Worm (Caenorhabditis elegans): ENCODE results near the gene lev-1.

- TF ChIP-seq egl-27 (tag; optimal IDR thresholded peaks at IDR 0.05), result no peak
- TF ChIP-seq nhr-41 (GFP tag; IDR thresholded peaks at IDR 0.05), result no peak
- TF ChIP-seq daf-19 (GFP tag; conservative IDR thresholded peaks at IDR 0.05), result no peak
- TF ChIP-seq F10B5.3 (tag; optimal IDR thresholded peaks at IDR 0.05), result no peak
- TF ChIP-seq nhr-76 (tag; optimal IDR thresholded peaks at IDR 0.05), result no peak
- TF ChIP-seq arid-1 (GFP tag; conservative IDR thresholded peaks at IDR 0.05), result no peak
- no peak for TF ChIP-seq aha-1 (tag)
- TF ChIP-seq ama-1 (optimal IDR thresholded peaks at IDR 0.05), result no peak
- no peak for TF ChIP-seq T20F7.1 (GFP tag; optimal IDR thresholded peaks at IDR 0.05)
- TF ChIP-seq mep-1 (tag; optimal IDR thresholded peaks at IDR 0.05), result no peak
- TF ChIP-seq snpc-4 (tag; optimal IDR thresholded peaks at IDR 0.05), result no peak
- no peak for TF ChIP-seq nhr-10 (tag; optimal IDR thresholded peaks at IDR 0.05)
- no peak for TF ChIP-seq nhr-11 (tag; optimal IDR thresholded peaks at IDR 0.05)
Measured at ce11 chrIV:13188959-13189358, 9.8 kb upstream of the lev-1 start, which contains the start of gene F58D2.4.
